Worm (Caenorhabditis elegans): Measurements from ENCODE around the gene pho-5.

Gene pho-5

ce11 chrIII:7275296-7275695 is 10.4 kb downstream of the pho-5 start, which contains the start of gene psd-1:
TSS of gene psd-1 (minus strand) at chrIII:7275396.
- TF ChIP-seq ets-4 (tag; optimal IDR thresholded peaks at IDR 0.05) = no peak
- TF ChIP-seq K09A11.1 (tag; optimal IDR thresholded peaks at IDR 0.05; ENCODE audit: insufficient read depth) = no peak
- TF ChIP-seq unc-3 (GFP tag; conservative IDR thresholded peaks at IDR 0.05) = no peak
- TF ChIP-seq unc-3 (tag; optimal IDR thresholded peaks at IDR 0.05) = no peak
- no peak for TF ChIP-seq nfya-1 (tag; optimal IDR thresholded peaks at IDR 0.05)
- no peak for TF ChIP-seq madf-2 (tag; optimal IDR thresholded peaks at IDR 0.05)
- no peak for TF ChIP-seq dmd-4 (tag; optimal IDR thresholded peaks at IDR 0.05; ENCODE audit: borderline replicate concordance)
- no peak for TF ChIP-seq ceh-31 (tag; optimal IDR thresholded peaks at IDR 0.05)
- no peak for TF ChIP-seq C38D4.7 (GFP tag; optimal IDR thresholded peaks at IDR 0.05)
- no peak for TF ChIP-seq ttx-3 (tag; optimal IDR thresholded peaks at IDR 0.05)
- TF ChIP-seq ceh-45 (GFP tag; IDR thresholded peaks at IDR 0.05) = no peak
- TF ChIP-seq dve-1 (tag; optimal IDR thresholded peaks at IDR 0.05) = no peak
- TF ChIP-seq K02D7.2 (tag; optimal IDR thresholded peaks at IDR 0.05) = no peak
- TF ChIP-seq pat-9 (tag; optimal IDR thresholded peaks at IDR 0.05) = no peak
- TF ChIP-seq ceh-14 (tag; optimal IDR thresholded peaks at IDR 0.05) = no peak
- TF ChIP-seq lim-6 (tag; optimal IDR thresholded peaks at IDR 0.05) = no peak
- TF ChIP-seq ceh-34 (tag; optimal IDR thresholded peaks at IDR 0.05) = no peak
- no peak for TF ChIP-seq tbx-7 (tag; optimal IDR thresholded peaks at IDR 0.05)
- no peak for TF ChIP-seq T23F11.4 (GFP tag; optimal IDR thresholded peaks at IDR 0.05)

DNA sequence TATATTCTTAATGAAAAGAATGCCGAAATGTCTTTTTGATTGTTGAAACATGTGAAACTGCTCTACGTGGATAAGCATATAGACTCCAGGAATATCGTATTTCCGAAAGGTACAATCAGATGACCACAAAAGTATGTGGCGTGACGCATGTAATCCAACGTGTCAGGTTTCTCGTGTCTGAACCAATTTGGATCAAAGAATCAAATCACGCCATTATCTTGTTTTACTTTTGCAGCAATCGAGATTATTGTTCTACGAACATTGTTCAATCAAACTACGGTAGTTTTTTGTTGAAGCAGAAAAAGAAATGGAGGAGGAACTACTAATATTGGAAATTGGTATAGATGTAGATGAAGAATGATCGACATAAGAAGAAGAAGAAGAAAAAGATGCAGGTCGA is 12.0 kb downstream of the pho-5 start:
- TF ChIP-seq unc-86 (tag; optimal IDR thresholded peaks at IDR 0.05) (no peak), ztf-16 (tag; optimal IDR thresholded peaks at IDR 0.05) (no peak), fax-1 (tag; optimal IDR thresholded peaks at IDR 0.05) (no peak), unc-55 (GFP tag; optimal IDR thresholded peaks at IDR 0.05) (no peak), nfya-1 (tag; optimal IDR thresholded peaks at IDR 0.05) (no peak), ceh-48 (tag; optimal IDR thresholded peaks at IDR 0.05) (no peak), ceh-18 (tag; optimal IDR thresholded peaks at IDR 0.05) (no peak), ceh-14 (tag; optimal IDR thresholded peaks at IDR 0.05) (no peak), ref-2 (tag; optimal IDR thresholded peaks at IDR 0.05) (no peak), gmeb-2 (tag; optimal IDR thresholded peaks at IDR 0.05) (no peak), pat-9 (tag; optimal IDR thresholded peaks at IDR 0.05) (no peak), ceh-24 (tag; optimal IDR thresholded peaks at IDR 0.05) (no peak), ceh-2 (tag; optimal IDR thresholded peaks at IDR 0.05) (no peak), hlh-15 (tag; optimal IDR thresholded peaks at IDR 0.05) (no peak), nhr-11 (tag; optimal IDR thresholded peaks at IDR 0.05) (no peak), unc-3 (GFP tag; conservative IDR thresholded peaks at IDR 0.05) (no peak), unc-3 (tag; optimal IDR thresholded peaks at IDR 0.05) (no peak), ceh-6 (GFP tag; optimal IDR thresholded peaks at IDR 0.05) (no peak)

DNA sequence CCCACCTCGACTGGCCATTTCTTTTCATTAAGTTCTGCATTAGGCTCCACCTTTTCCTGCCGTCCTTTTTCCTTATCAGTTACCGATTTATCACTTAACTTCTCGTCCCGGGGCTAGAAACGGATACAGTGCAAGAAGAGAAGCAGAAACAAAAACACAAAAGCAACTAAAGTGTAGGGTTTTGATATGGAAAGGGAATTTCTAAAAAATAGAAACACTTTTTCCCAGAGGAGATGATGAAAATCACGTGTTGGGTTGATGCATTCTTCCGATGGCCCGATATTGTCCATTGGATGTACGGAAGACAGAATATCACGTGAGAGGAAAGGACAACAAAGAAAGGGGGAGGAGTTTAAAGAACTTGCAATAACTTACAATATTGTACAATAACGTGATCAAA is 12.9 kb downstream of the pho-5 start:
- TF ChIP-seq dmd-4 (tag; optimal IDR thresholded peaks at IDR 0.05; ENCODE audit: borderline replicate concordance) = no peak
- TF ChIP-seq unc-3 (GFP tag; conservative IDR thresholded peaks at IDR 0.05) = no peak
- no peak for TF ChIP-seq unc-3 (tag; optimal IDR thresholded peaks at IDR 0.05)
- TF ChIP-seq C38D4.7 (GFP tag; optimal IDR thresholded peaks at IDR 0.05) = no peak
- TF ChIP-seq pqm-1 (tag; optimal IDR thresholded peaks at IDR 0.05) = no peak
- peak; percentile 65 for TF ChIP-seq hlh-30 (tag; optimal IDR thresholded peaks at IDR 0.05; ENCODE audit: insufficient read depth)

DNA sequence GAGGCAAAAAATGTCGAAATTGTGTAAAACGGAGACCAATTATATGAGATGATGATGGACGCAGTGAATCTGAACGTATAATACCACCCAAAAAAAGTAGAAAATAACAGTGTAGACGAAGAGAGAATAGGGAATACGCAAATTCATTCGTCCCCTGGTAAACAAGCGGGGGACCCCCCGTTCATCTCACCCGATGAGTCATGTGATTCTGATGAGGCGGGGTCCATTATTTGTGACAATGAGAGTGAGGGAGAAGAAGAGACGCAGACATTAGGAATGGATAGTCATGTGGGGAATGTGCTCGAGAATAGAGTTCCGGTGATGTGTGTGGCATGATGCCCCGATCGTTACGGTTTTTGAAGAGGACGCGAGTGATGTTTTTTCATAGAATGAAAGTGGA is 13.6 kb downstream of the pho-5 start:
- TF ChIP-seq fkh-10 (GFP tag; optimal IDR thresholded peaks at IDR 0.05) (no peak), ceh-31 (tag; optimal IDR thresholded peaks at IDR 0.05) (peak; percentile 79), unc-42 (tag; optimal IDR thresholded peaks at IDR 0.05) (peak; percentile 14), ahr-1 (tag; optimal IDR thresholded peaks at IDR 0.05) (no peak), Y22D7AL.16 (tag; optimal IDR thresholded peaks at IDR 0.05) (no peak), ref-2 (tag; optimal IDR thresholded peaks at IDR 0.05) (peak; percentile 52), rnt-1 (tag; optimal IDR thresholded peaks at IDR 0.05) (peak; percentile 5), tbx-2 (tag; optimal IDR thresholded peaks at IDR 0.05) (peak; percentile 62), nfya-1 (tag; optimal IDR thresholded peaks at IDR 0.05) (peak; percentile 36), che-1 (tag; optimal IDR thresholded peaks at IDR 0.05) (no peak), ceh-2 (tag; optimal IDR thresholded peaks at IDR 0.05) (peak; percentile 27), lim-6 (tag; optimal IDR thresholded peaks at IDR 0.05) (no peak), hlh-30 (tag; optimal IDR thresholded peaks at IDR 0.05; ENCODE audit: insufficient read depth) (peak; percentile 99), hlh-15 (tag; optimal IDR thresholded peaks at IDR 0.05) (no peak), unc-55 (GFP tag; optimal IDR thresholded peaks at IDR 0.05) (peak; percentile 75), T23F11.4 (GFP tag; optimal IDR thresholded peaks at IDR 0.05) (no peak), pha-2 (tag; optimal IDR thresholded peaks at IDR 0.05) (peak; percentile 39), ceh-34 (tag; optimal IDR thresholded peaks at IDR 0.05) (peak; percentile 39), elt-2 (tag; optimal IDR thresholded peaks at IDR 0.05) (no peak)

Data from whole organism, late embryonic.